Worm (Caenorhabditis elegans): ENCODE results near the gene sdz-36.

sdz-36 gene

DNA sequence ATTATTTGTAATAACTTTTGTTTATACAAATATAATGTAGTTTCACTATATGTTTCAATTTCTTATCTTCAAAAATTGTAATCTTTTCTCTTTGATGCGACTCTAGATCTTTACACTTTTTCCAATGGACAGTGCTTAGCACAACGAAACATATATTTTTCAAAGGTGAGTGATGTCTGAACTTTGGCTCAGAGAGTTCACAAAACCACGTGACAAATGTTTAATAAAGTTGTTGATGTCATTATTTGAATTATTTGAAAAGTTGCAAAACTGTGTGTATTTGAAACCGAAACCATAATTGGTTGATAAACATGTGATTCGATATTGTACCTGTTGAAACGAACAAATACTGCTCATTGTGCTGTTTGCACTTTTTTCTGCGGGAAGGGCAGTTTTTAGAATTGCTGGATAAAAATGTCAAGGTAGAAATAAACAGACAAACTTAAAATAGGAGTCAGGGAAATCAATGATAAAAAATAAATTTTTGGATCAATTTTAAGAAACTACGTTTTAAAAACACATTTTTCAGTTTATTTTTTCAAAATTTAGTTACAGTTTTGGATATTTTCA lies 22.6 kb upstream of the sdz-36 start (continued):
- TF ChIP-seq nhr-76 (tag; optimal IDR thresholded peaks at IDR 0.05) (no peak), ceh-8 (GFP tag; optimal IDR thresholded peaks at IDR 0.05) (no peak), mdl-1 (tag; optimal IDR thresholded peaks at IDR 0.05) (peak in 1 of 2 experiments; percentile 31), jun-1 (tag; optimal IDR thresholded peaks at IDR 0.05) (no peak), snu-23 (GFP tag; optimal IDR thresholded peaks at IDR 0.05) (peak; percentile 23), ceh-63 (GFP tag; optimal IDR thresholded peaks at IDR 0.05) (no peak), aly-2 (tag; optimal IDR thresholded peaks at IDR 0.05) (no peak), fkh-4 (tag; optimal IDR thresholded peaks at IDR 0.05; ENCODE audit: borderline replicate concordance) (no peak), nhr-77 (tag; optimal IDR thresholded peaks at IDR 0.05) (no peak), mep-1 (tag; optimal IDR thresholded peaks at IDR 0.05) (no peak), efl-3 (GFP tag; optimal IDR thresholded peaks at IDR 0.05) (no peak), lsy-2 (tag; optimal IDR thresholded peaks at IDR 0.05) (no peak), hlh-4 (tag; optimal IDR thresholded peaks at IDR 0.05) (no peak), nhr-19 (GFP tag; conservative IDR thresholded peaks at IDR 0.05) (peak; percentile 10; the same call in 1 of the 2 replicates), hpl-2 (GFP tag; optimal IDR thresholded peaks at IDR 0.05) (no peak), tbx-2 (tag; optimal IDR thresholded peaks at IDR 0.05) (no peak), elt-3 (tag; optimal IDR thresholded peaks at IDR 0.05) (no peak), swsn-7 (tag; optimal IDR thresholded peaks at IDR 0.05) (no peak), irx-1 (tag; optimal IDR thresholded peaks at IDR 0.05) (no peak), snpc-4 (tag; optimal IDR thresholded peaks at IDR 0.05) (no peak), dpl-1 (GFP tag; optimal IDR thresholded peaks at IDR 0.05) (no peak), ceh-82 (tag; optimal IDR thresholded peaks at IDR 0.05) (no peak), unc-30 (tag; optimal IDR thresholded peaks at IDR 0.05) (no peak), fkh-10 (GFP tag; optimal IDR thresholded peaks at IDR 0.05) (no peak), sptf-1 (tag; optimal IDR thresholded peaks at IDR 0.05) (no peak), C04F5.9 (tag; optimal IDR thresholded peaks at IDR 0.05) (no peak), unc-98 (GFP tag; IDR thresholded peaks at IDR 0.05) (no peak), aha-1 (tag; optimal IDR thresholded peaks at IDR 0.05) (no peak), F16B12.6 (tag; optimal IDR thresholded peaks at IDR 0.05) (no peak), nhr-90 (tag; optimal IDR thresholded peaks at IDR 0.05; ENCODE audit: poor library complexity) (no peak)

DNA sequence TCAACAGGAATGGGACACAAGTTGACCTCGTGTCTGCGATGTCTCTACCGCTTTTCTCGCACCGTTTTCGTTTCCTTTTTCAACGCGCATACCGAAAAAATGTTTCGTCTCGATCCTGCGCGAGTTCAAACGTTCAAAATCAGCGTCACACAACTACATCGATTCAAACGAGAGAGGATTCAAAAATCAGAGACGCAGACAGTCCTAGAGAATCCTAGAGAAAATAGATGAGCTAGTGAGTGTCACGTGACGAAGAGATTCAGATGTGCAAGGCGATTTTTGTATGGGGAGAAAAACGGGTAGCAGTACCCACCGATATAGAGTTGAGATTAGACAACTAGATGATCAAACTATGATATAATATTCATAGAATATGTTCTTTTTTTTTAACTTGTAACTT lies 20.8 kb upstream of the sdz-36 start:
- no peak for TF ChIP-seq sox-4 (tag; optimal IDR thresholded peaks at IDR 0.05)
- peak; percentile 20 for TF ChIP-seq skn-1 (tag; optimal IDR thresholded peaks at IDR 0.05)
- no peak for TF ChIP-seq unc-98 (GFP tag; IDR thresholded peaks at IDR 0.05)
- no peak for TF ChIP-seq fos-1 (tag; optimal IDR thresholded peaks at IDR 0.05)
- TF ChIP-seq zag-1 (tag; optimal IDR thresholded peaks at IDR 0.05): no peak
- TF ChIP-seq nhr-76 (tag; optimal IDR thresholded peaks at IDR 0.05): no peak
- TF ChIP-seq nhr-12 (tag; optimal IDR thresholded peaks at IDR 0.05): no peak
- TF ChIP-seq unc-62 (GFP tag; optimal IDR thresholded peaks at IDR 0.05): no peak
- TF ChIP-seq ceh-63 (GFP tag; optimal IDR thresholded peaks at IDR 0.05): no peak
- peak; percentile 39 to 75 for TF ChIP-seq lin-35 (GFP tag; optimal IDR thresholded peaks at IDR 0.05)
- TF ChIP-seq xbp-1 (tag; optimal IDR thresholded peaks at IDR 0.05): peak; percentile 57
- peak; percentile 33 for TF ChIP-seq nhr-77 (tag; optimal IDR thresholded peaks at IDR 0.05)
- no peak for TF ChIP-seq unc-30 (tag; optimal IDR thresholded peaks at IDR 0.05)
- no peak for TF ChIP-seq nhr-84 (tag; optimal IDR thresholded peaks at IDR 0.05)
- peak; percentile 67 for TF ChIP-seq nhr-47 (tag; optimal IDR thresholded peaks at IDR 0.05)
- TF ChIP-seq vab-15 (tag; optimal IDR thresholded peaks at IDR 0.05): no peak
- peak; percentile 34 for TF ChIP-seq irx-1 (tag; optimal IDR thresholded peaks at IDR 0.05)
- TF ChIP-seq egl-27 (tag; optimal IDR thresholded peaks at IDR 0.05): no peak
- TF ChIP-seq sptf-1 (tag; optimal IDR thresholded peaks at IDR 0.05): no peak
- no peak for TF ChIP-seq ces-1 (GFP tag; optimal IDR thresholded peaks at IDR 0.05)
- TF ChIP-seq nhr-20 (tag; optimal IDR thresholded peaks at IDR 0.05): peak; percentile 96
- TF ChIP-seq snu-23 (GFP tag; optimal IDR thresholded peaks at IDR 0.05): peak; percentile 86
- TF ChIP-seq pax-3 (tag; optimal IDR thresholded peaks at IDR 0.05): no peak
- TF ChIP-seq ztf-4 (tag; optimal IDR thresholded peaks at IDR 0.05): peak; percentile 25
- peak; percentile 12 for TF ChIP-seq efl-3 (GFP tag; optimal IDR thresholded peaks at IDR 0.05)
- no peak for TF ChIP-seq isw-1 (GFP tag; IDR thresholded peaks at IDR 0.05)
- peak; percentile 90 for TF ChIP-seq nhr-71 (tag; optimal IDR thresholded peaks at IDR 0.05)
- TF ChIP-seq lin-14 (GFP tag; optimal IDR thresholded peaks at IDR 0.05): peak; percentile 86
- peak; percentile 98 for TF ChIP-seq nhr-85 (tag)
- TF ChIP-seq nhr-11 (tag; optimal IDR thresholded peaks at IDR 0.05): peak; percentile 7
- TF ChIP-seq hlh-17 (GFP tag; optimal IDR thresholded peaks at IDR 0.05; ENCODE audit: borderline replicate concordance): no peak

Measured in whole organism, L1 larva.